Worm (Caenorhabditis elegans) whole organism, L4/young adult: ENCODE results near the gene F11C1.9.

Source experiments
- W03F9.2 ChIP-seq: fragments of 150-350 bp; optimal IDR thresholded peaks from 2 replicates; lab custom pipeline; 2014; ENCODE audit warnings: missing biosample characterization, missing genetic modification characterization
- dao-5 ChIP-seq: sonication (generic microtip); optimal IDR thresholded peaks from 2 replicates; lab custom pipeline; 2016; ENCODE audit warnings: missing genotype, missing genetic modification characterization, moderate library complexity, missing compliant biosample characterization

DNA sequence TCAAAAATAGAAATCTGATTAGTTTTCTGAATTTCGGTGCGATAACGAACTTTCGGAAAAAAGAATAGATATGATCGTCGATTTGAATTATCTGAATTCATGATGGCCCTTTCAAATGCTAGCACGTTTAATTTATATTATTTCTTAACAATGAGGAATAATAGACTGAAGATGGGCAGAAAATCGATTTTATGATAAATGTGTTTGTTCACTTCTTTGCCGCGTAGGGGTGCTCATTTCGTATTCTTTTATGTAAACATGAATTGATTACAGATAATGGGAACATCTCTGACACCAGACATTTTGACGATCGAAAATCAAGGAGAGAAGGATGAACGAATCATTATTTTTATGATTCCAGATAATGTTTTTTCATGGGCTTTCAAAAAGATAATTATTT, at the start of gene F11C1.9:
- no peak for TF ChIP-seq W03F9.2 (tag; lab: Kevin White, UChicago)
- TF ChIP-seq dao-5 (tag; lab: Kevin White, UChicago) = no peak
